Worm (Caenorhabditis elegans) whole organism, L4 larva: ENCODE results near the gene F48F7.6.
"Not testable (repeated sequence)": the region's sequence is repeated elsewhere in the genome, so short reads cannot be mapped to it uniquely, and the experiment has no call there.

Experiments
- D1046.2 ChIP-seq: fragments of 200-800 bp; sonication (Bioruptor generic); IDR thresholded peaks from 2 replicates; pipeline ENCODE4 v1.3.6; 2022; ENCODE audit warnings: missing genetic modification characterization, missing compliant biosample characterization
- F44E2.7 ChIP-seq: fragments of 200-800 bp; sonication (Bioruptor generic); IDR thresholded peaks from 2 replicates; pipeline ENCODE4 v2.1.2; 2022; ENCODE audit warnings: missing genetic modification characterization, missing compliant biosample characterization
- T26A8.4 ChIP-seq: fragments of 200-800 bp; sonication (Bioruptor generic); IDR thresholded peaks from 2 replicates; pipeline ENCODE4 v1.3.6; 2022; ENCODE audit warnings: missing genetic modification characterization, missing compliant biosample characterization
- Y48G9A.11 ChIP-seq: fragments of 200-800 bp; sonication (Bioruptor generic); IDR thresholded peaks from 2 replicates; pipeline ENCODE4 v1.3.6; 2022; ENCODE audit warnings: missing genetic modification reagents, missing genetic modification characterization, missing compliant biosample characterization
- ZK337.2 ChIP-seq: fragments of 200-800 bp; sonication (Bioruptor generic); IDR thresholded peaks from 2 replicates; pipeline ENCODE4 v1.3.6; 2022; ENCODE audit warnings: missing genetic modification reagents, missing genetic modification characterization, missing compliant biosample characterization
- aly-2 ChIP-seq: sonication (generic microtip); optimal IDR thresholded peaks from 2 replicates; lab custom pipeline; 2018; ENCODE audit warnings: missing biosample characterization, missing genetic modification characterization
- arid-1 ChIP-seq: fragments of 200-800 bp; sonication (Bioruptor generic); conservative IDR thresholded peaks from 2 replicates; pipeline ENCODE4 v1.3.6; 2022; ENCODE audit warnings: missing genetic modification reagents, missing genetic modification characterization, missing compliant biosample characterization
- ceh-32 ChIP-seq: sonication (generic microtip); optimal IDR thresholded peaks from 2 replicates; lab custom pipeline; 2016; ENCODE audit warnings: mild to moderate bottlenecking, missing genetic modification characterization, missing compliant biosample characterization; ENCODE audit not compliant: poor library complexity
- ctbp-1 ChIP-seq: fragments of 200-800 bp; sonication (Bioruptor generic); IDR thresholded peaks from 2 replicates; pipeline ENCODE4 v1.3.6; 2022; ENCODE audit warnings: missing genetic modification reagents, missing genetic modification characterization, missing compliant biosample characterization
- daf-16 ChIP-seq, 3 experiments: sonication (generic microtip); optimal IDR thresholded peaks; 2 replicates each; lab custom pipeline; 2016 to 2017; ENCODE audit warnings: missing genetic modification characterization in 3 of 3, missing genetic modification reagents in 3 of 3, mild to moderate bottlenecking in 2 of 3, missing compliant biosample characterization in 2 of 3, missing biosample characterization in 1 of 3, moderate library complexity in 1 of 3
- dmd-6 ChIP-seq: fragments of 200-800 bp; sonication (Bioruptor generic); IDR thresholded peaks from 2 replicates; pipeline ENCODE4 v1.3.6; 2022; ENCODE audit warnings: missing genetic modification reagents, missing genetic modification characterization, missing compliant biosample characterization
- dmd-8 ChIP-seq: fragments of 200-800 bp; sonication (Bioruptor generic); IDR thresholded peaks from 2 replicates; pipeline ENCODE4 v1.3.6; 2022; ENCODE audit warnings: missing genetic modification characterization, missing compliant biosample characterization
- dve-1 ChIP-seq: sonication (generic microtip); optimal IDR thresholded peaks from 2 replicates; lab custom pipeline; 2017; ENCODE audit warnings: antibody characterized with exemption, mild to moderate bottlenecking, missing genetic modification characterization, missing compliant biosample characterization; ENCODE audit not compliant: insufficient read depth
- hif-1 ChIP-seq, 2 experiments: sonication (generic microtip); optimal IDR thresholded peaks; 2 replicates each; lab custom pipeline; 2016 to 2017; ENCODE audit warnings: missing compliant biosample characterization in 2 of 2, missing genetic modification characterization in 2 of 2, missing genetic modification reagents in 2 of 2, missing genotype in 2 of 2, mild to moderate bottlenecking in 1 of 2
- hlh-11 ChIP-seq: fragments of 200-800 bp; sonication (Bioruptor generic); optimal IDR thresholded peaks from 2 replicates; lab custom pipeline; 2018; ENCODE audit warnings: mild to moderate bottlenecking, missing genetic modification characterization, missing compliant biosample characterization
- hlh-30 ChIP-seq: sonication (generic microtip); optimal IDR thresholded peaks from 2 replicates; lab custom pipeline; 2017; ENCODE audit warnings: antibody characterized with exemption, mild to moderate bottlenecking, missing genetic modification characterization, missing compliant biosample characterization; ENCODE audit not compliant: insufficient read depth
- hmg-1.1 ChIP-seq: fragments of 200-800 bp; sonication (Bioruptor generic); IDR thresholded peaks from 2 replicates; pipeline ENCODE4 v1.3.6; 2022; ENCODE audit warnings: missing genetic modification reagents, missing genetic modification characterization, missing compliant biosample characterization
- lin-1 ChIP-seq: fragments of 200-800 bp; sonication (Bioruptor generic); IDR thresholded peaks from 2 replicates; pipeline ENCODE4 v1.3.6; 2022; ENCODE audit warnings: missing genetic modification reagents, missing genetic modification characterization, missing compliant biosample characterization
- lin-29 ChIP-seq: fragments of 200-800 bp; sonication (Bioruptor generic); IDR thresholded peaks from 2 replicates; pipeline ENCODE4 v1.3.6; 2022; ENCODE audit warnings: missing genetic modification reagents, missing genetic modification characterization, missing compliant biosample characterization
- lir-3 ChIP-seq: sonication (generic microtip); optimal IDR thresholded peaks from 2 replicates; lab custom pipeline; 2016; ENCODE audit warnings: mild to moderate bottlenecking, missing genetic modification characterization, missing compliant biosample characterization
- lsy-2 ChIP-seq, 2 experiments: fragments of 150-350 bp in 1 of 2; sonication (generic microtip) in 1 of 2; optimal IDR thresholded peaks; 2 replicates each; lab custom pipeline; 2014 to 2017; ENCODE audit warnings: missing biosample characterization in 2 of 2, missing genetic modification characterization in 2 of 2
- madf-5 ChIP-seq, 2 experiments: fragments of 200-800 bp; sonication (Bioruptor generic); IDR thresholded peaks; 2 replicates each; pipeline ENCODE4 v1.3.6; 2022; ENCODE audit warnings: missing compliant biosample characterization in 2 of 2, missing genetic modification characterization in 2 of 2
- madf-9 ChIP-seq: fragments of 200-800 bp; sonication (Bioruptor generic); conservative IDR thresholded peaks from 2 replicates; pipeline ENCODE4 v1.3.6; 2022; ENCODE audit warnings: missing genetic modification reagents, missing genetic modification characterization, missing compliant biosample characterization
- mdl-1 ChIP-seq, 2 experiments: fragments of 150-350 bp in 1 of 2; sonication (generic microtip) in 1 of 2; optimal IDR thresholded peaks; 2 replicates each; lab custom pipeline; 2014 to 2017; ENCODE audit warnings: missing biosample characterization in 2 of 2, missing genetic modification characterization in 2 of 2
- mdt-29 ChIP-seq: fragments of 200-800 bp; sonication (Bioruptor generic); IDR thresholded peaks from 2 replicates; pipeline ENCODE4 v1.3.6; 2022; ENCODE audit warnings: missing genetic modification reagents, missing genetic modification characterization, missing compliant biosample characterization
- mep-1 ChIP-seq: fragments of 150-350 bp; sonication (generic microtip); optimal IDR thresholded peaks from 3 replicates; lab custom pipeline; 2014; ENCODE audit warnings: missing biosample characterization, missing genetic modification characterization
- mes-2 ChIP-seq: sonication (generic microtip); optimal IDR thresholded peaks from 2 replicates; lab custom pipeline; 2016; ENCODE audit warnings: missing genotype, mild to moderate bottlenecking, missing genetic modification characterization, missing compliant biosample characterization; ENCODE audit not compliant: poor library complexity, severe bottlenecking
- mxl-2 ChIP-seq: fragments of 200-800 bp; sonication (Bioruptor generic); conservative IDR thresholded peaks from 2 replicates; pipeline ENCODE4 v1.3.6; 2022; ENCODE audit warnings: missing genetic modification reagents, missing genetic modification characterization, missing compliant biosample characterization
- nhr-10 ChIP-seq: fragments of 150-350 bp; optimal IDR thresholded peaks from 2 replicates; lab custom pipeline; 2014; ENCODE audit warnings: missing biosample characterization, missing genetic modification characterization
- nhr-11 ChIP-seq: fragments of 150-350 bp; optimal IDR thresholded peaks from 2 replicates; lab custom pipeline; 2014; ENCODE audit warnings: missing biosample characterization, missing genetic modification characterization
- nhr-28 ChIP-seq: fragments of 150-350 bp; optimal IDR thresholded peaks from 2 replicates; lab custom pipeline; 2014; ENCODE audit warnings: missing biosample characterization, missing genetic modification characterization
- nhr-41 ChIP-seq: fragments of 200-800 bp; sonication (Bioruptor generic); IDR thresholded peaks from 2 replicates; pipeline ENCODE4 v1.3.6; 2022; ENCODE audit warnings: missing genetic modification reagents, missing genetic modification characterization, missing compliant biosample characterization
- nhr-76 ChIP-seq: fragments of 150-350 bp; optimal IDR thresholded peaks from 2 replicates; lab custom pipeline; 2014; ENCODE audit warnings: missing biosample characterization, missing genetic modification characterization
- nhr-77 ChIP-seq: fragments of 150-350 bp; optimal IDR thresholded peaks from 2 replicates; lab custom pipeline; 2014; ENCODE audit warnings: missing biosample characterization, missing genetic modification characterization
- pha-4 ChIP-seq, 2 experiments: fragments of 150-350 bp in 1 of 2; fragments of 200-800 bp in 1 of 2; sonication (Bioruptor generic) in 1 of 2; IDR thresholded peaks in 1 of 2; optimal IDR thresholded peaks in 1 of 2; 2 replicates each; pipeline versions ENCODE4 v1.3.6 to Lab custom; 2014 to 2022; ENCODE audit warnings: missing genetic modification characterization in 2 of 2, missing genetic modification reagents in 2 of 2, missing biosample characterization in 1 of 2, missing compliant biosample characterization in 1 of 2
- rbr-2 ChIP-seq: sonication (generic microtip); optimal IDR thresholded peaks from 2 replicates; lab custom pipeline; 2016; ENCODE audit warnings: missing genotype, missing genetic modification characterization, missing compliant biosample characterization
- sdz-12 ChIP-seq: fragments of 200-800 bp; sonication (Bioruptor generic); optimal IDR thresholded peaks from 2 replicates; lab custom pipeline; 2018; ENCODE audit warnings: mild to moderate bottlenecking, missing genetic modification characterization, missing compliant biosample characterization
- tra-1 ChIP-seq: fragments of 200-800 bp; sonication (Bioruptor generic); IDR thresholded peaks from 2 replicates; pipeline ENCODE4 v1.3.6; 2022; ENCODE audit warnings: missing genetic modification reagents, missing genetic modification characterization, missing compliant biosample characterization
- vab-7 ChIP-seq: fragments of 200-800 bp; sonication (Bioruptor generic); IDR thresholded peaks from 2 replicates; pipeline ENCODE4 v1.3.6; 2022; ENCODE audit warnings: missing genetic modification reagents, missing genetic modification characterization, missing compliant biosample characterization
- zip-11 ChIP-seq: fragments of 200-800 bp; sonication (Bioruptor generic); IDR thresholded peaks from 2 replicates; pipeline ENCODE4 v1.3.6; 2022; ENCODE audit warnings: missing genetic modification characterization, missing compliant biosample characterization

The F48F7.6 gene

DNA sequence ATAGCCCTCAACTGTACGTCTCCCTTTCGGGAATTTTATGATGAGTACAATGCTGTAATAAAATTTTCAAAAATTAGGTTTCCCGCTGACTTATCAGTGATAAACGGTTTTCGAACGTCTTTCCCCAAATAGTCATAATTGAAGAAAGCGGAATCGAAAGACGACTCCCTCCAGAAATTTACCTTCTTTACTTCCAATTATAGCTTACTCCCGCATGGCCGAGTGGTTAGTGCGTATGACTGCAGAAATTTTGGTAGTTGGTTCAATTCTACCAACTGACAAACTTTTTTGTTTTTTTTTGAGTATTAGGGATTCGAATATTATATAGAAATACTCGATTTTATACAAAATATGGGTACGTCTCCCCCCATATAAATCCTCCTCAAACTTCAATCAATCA is 4.5 kb upstream of the F48F7.6 start (continued):
- 0 out of 2 replicates have a peak, but pooled peaks have one; percentile 48 for TF ChIP-seq mxl-2 (GFP tag; lab: Robert Waterston, UW)
- TF ChIP-seq ctbp-1 = peak; percentile 68; the same call in 1 of the 2 replicates
- peak; percentile 87 for TF ChIP-seq nhr-41 (GFP tag; lab: Robert Waterston, UW)
- peak; percentile 75 for TF ChIP-seq Y48G9A.11
- TF ChIP-seq tra-1 (GFP tag; lab: Robert Waterston, UW) = peak; percentile 93
- TF ChIP-seq madf-5 (GFP tag; IDR thresholded peaks at IDR 0.05; lab: Robert Waterston, UW) = peak; percentile 77 to 83; a peak in 3 of 4 replicates
- peak; percentile 33; the same call in 1 of the 2 replicates for TF ChIP-seq lin-29 (GFP tag; lab: Robert Waterston, UW)
- TF ChIP-seq D1046.2 (GFP tag; lab: Robert Waterston, UW) = 0 out of 2 replicates have a peak, but pooled peaks have one; percentile 51
- peak; percentile 68 for TF ChIP-seq madf-9
- peak; percentile 52; the same call in 1 of the 2 replicates for TF ChIP-seq dmd-6 (GFP tag; lab: Robert Waterston, UW)
- peak; percentile 72 for TF ChIP-seq vab-7
- TF ChIP-seq lin-1 (GFP tag; lab: Robert Waterston, UW) = peak; percentile 81
- peak; percentile 93 for TF ChIP-seq pha-4 (GFP tag; IDR thresholded peaks at IDR 0.05; lab: Robert Waterston, UW)
- TF ChIP-seq pha-4 (tag; optimal IDR thresholded peaks at IDR 0.05; lab: Kevin White, UChicago) = not testable (repeated sequence)
- peak; percentile 52; the same call in 1 of the 2 replicates for TF ChIP-seq ZK337.2
- TF ChIP-seq T26A8.4 (GFP tag; lab: Robert Waterston, UW) = peak; percentile 81
- TF ChIP-seq mdt-29 = peak; percentile 62; the same call in 1 of the 2 replicates
- TF ChIP-seq arid-1 = peak; percentile 75
- TF ChIP-seq dmd-8 = peak; percentile 90

DNA sequence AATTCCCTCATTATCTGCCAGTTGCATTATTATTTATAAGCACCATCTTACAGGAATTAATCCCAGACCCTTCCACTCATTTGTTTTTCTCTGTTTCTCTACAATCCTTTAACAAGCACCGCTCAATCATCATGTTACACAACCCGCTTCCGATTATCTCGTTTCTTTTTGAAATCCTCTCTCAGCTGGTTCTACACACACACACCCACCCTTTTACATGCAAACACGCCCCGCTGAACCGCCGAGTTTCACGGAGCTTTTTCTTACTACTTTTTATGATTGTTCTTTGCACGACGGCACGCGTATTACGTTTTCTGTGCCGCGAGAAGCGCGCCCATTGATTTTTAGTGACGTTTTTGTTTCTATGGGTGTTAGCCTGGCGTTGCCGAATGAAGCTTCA is 3.9 kb upstream of the F48F7.6 start:
- TF ChIP-seq aly-2 (tag; lab: Kevin White, UChicago) (no peak), T26A8.4 (GFP tag; lab: Robert Waterston, UW) (no peak), dve-1 (tag; lab: Kevin White, UChicago) (peak; percentile 2), lir-3 (tag; lab: Kevin White, UChicago) (no peak), nhr-76 (no peak), nhr-11 (tag; lab: Kevin White, UChicago) (peak; percentile 28), mdl-1 (tag; optimal IDR thresholded peaks at IDR 0.05; lab: Kevin White, UChicago) (peak in 1 of 2 experiments; percentile 25), daf-16 (GFP tag; optimal IDR thresholded peaks at IDR 0.05; lab: Kevin White, UChicago) (no peak), daf-16 (tag; optimal IDR thresholded peaks at IDR 0.05; lab: Kevin White, UChicago) (peak; percentile 45), mdt-29 (no peak), hif-1 (tag; optimal IDR thresholded peaks at IDR 0.05; lab: Kevin White, UChicago) (peak in 1 of 2 experiments; percentile 54), mes-2 (peak; percentile 48), ceh-32 (no peak), hlh-11 (tag; lab: Kevin White, UChicago) (peak; percentile 63), hlh-30 (tag; lab: Kevin White, UChicago) (peak; percentile 64), mep-1 (peak; percentile 44), sdz-12 (GFP tag; lab: Kevin White, UChicago) (no peak), zip-11 (no peak), madf-9 (no peak), nhr-10 (tag; lab: Kevin White, UChicago) (no peak), nhr-28 (peak; percentile 30), hmg-1.1 (GFP tag; lab: Robert Waterston, UW) (peak; percentile 49), rbr-2 (peak; percentile 42), F44E2.7 (GFP tag; lab: Robert Waterston, UW) (no peak), nhr-77 (tag; lab: Kevin White, UChicago) (peak; percentile 4), dmd-6 (GFP tag; lab: Robert Waterston, UW) (0 out of 2 replicates have a peak, but pooled peaks have one; percentile 6), lsy-2 (tag; optimal IDR thresholded peaks at IDR 0.05; lab: Kevin White, UChicago) (peak in 1 of 2 experiments; percentile 51)
